Worm (Caenorhabditis elegans): ENCODE data around the gene C06B3.7.

The C06B3.7 gene

ce11 chrV:13878226-13878625 is 31.3 kb upstream of the C06B3.7 start:
- TF ChIP-seq jun-1 (tag; optimal IDR thresholded peaks at IDR 0.05) (peak; percentile 11), lin-15B (tag; optimal IDR thresholded peaks at IDR 0.05) (peak; percentile 14), pqm-1 (tag; optimal IDR thresholded peaks at IDR 0.05) (peak; percentile 93), elt-2 (tag; optimal IDR thresholded peaks at IDR 0.05) (peak; percentile 86), ceh-82 (tag; optimal IDR thresholded peaks at IDR 0.05) (no peak), aly-2 (tag; optimal IDR thresholded peaks at IDR 0.05) (no peak)

ce11 chrV:13879241-13879640 is 30.2 kb upstream of the C06B3.7 start, which contains the start of gene lbp-7:
Gene lbp-7 (plus strand): TSS chrV:13879552.
- TF ChIP-seq fkh-2 (tag; optimal IDR thresholded peaks at IDR 0.05): no peak
- TF ChIP-seq pha-4 (tag; optimal IDR thresholded peaks at IDR 0.05): peak; percentile 41
- TF ChIP-seq zag-1 (tag; optimal IDR thresholded peaks at IDR 0.05): no peak
- no peak for TF ChIP-seq nfya-1 (tag; optimal IDR thresholded peaks at IDR 0.05; ENCODE audit: insufficient read depth)
- TF ChIP-seq ceh-28 (tag; optimal IDR thresholded peaks at IDR 0.05): no peak
- TF ChIP-seq nhr-76 (tag; optimal IDR thresholded peaks at IDR 0.05): no peak
- peak; percentile 94 for TF ChIP-seq pqm-1 (tag; optimal IDR thresholded peaks at IDR 0.05)
- TF ChIP-seq elt-2 (tag; optimal IDR thresholded peaks at IDR 0.05): peak; percentile 93
- TF ChIP-seq jun-1 (tag; optimal IDR thresholded peaks at IDR 0.05): peak; percentile 23

ce11 chrV:13880163-13880562 is 29.3 kb upstream of the C06B3.7 start:
- TF ChIP-seq lin-15B (tag; optimal IDR thresholded peaks at IDR 0.05) (peak; percentile 63), nhr-25 (tag; optimal IDR thresholded peaks at IDR 0.05) (peak; percentile 19), snpc-4 (tag; optimal IDR thresholded peaks at IDR 0.05) (peak; percentile 28), nhr-11 (tag; optimal IDR thresholded peaks at IDR 0.05) (no peak), ZK546.5 (tag; optimal IDR thresholded peaks at IDR 0.05) (no peak), nhr-43 (tag; optimal IDR thresholded peaks at IDR 0.05; ENCODE audit: poor library complexity, severe bottlenecking) (peak; percentile 30), pha-4 (tag; optimal IDR thresholded peaks at IDR 0.05) (peak; percentile 56), nfya-1 (tag; optimal IDR thresholded peaks at IDR 0.05; ENCODE audit: insufficient read depth) (peak; percentile 20), elt-2 (tag; optimal IDR thresholded peaks at IDR 0.05) (no peak)

DNA sequence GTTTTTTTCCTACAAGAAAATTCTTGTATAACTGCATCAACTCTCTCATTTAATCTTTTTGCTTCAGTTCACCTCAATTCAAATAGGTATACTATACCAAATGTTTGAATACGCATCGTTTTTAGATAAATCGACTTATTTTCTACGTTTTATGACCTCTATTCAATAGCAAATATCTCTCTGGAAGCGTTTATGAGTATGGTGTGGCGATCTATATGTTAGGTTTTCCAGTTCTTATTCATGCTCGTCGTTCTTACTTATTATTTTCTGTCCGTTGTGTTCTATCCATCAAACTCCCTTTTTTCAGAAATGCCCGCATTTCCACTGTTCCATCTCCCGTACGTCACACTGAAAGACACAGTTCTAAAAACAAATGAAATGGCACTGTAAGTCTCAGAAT is 28.9 kb upstream of the C06B3.7 start, which contains the start of gene T22G5.3:
T22G5.3 (plus strand) TSS at position 301 of the 400 bp plus-strand sequence.
- TF ChIP-seq nhr-11 (tag; optimal IDR thresholded peaks at IDR 0.05) (no peak), fos-1 (tag; optimal IDR thresholded peaks at IDR 0.05) (no peak), ceh-16 (tag; optimal IDR thresholded peaks at IDR 0.05) (no peak), lin-15B (tag; optimal IDR thresholded peaks at IDR 0.05) (no peak), nhr-76 (tag; optimal IDR thresholded peaks at IDR 0.05) (no peak), aly-2 (tag; optimal IDR thresholded peaks at IDR 0.05) (no peak), nhr-12 (tag; optimal IDR thresholded peaks at IDR 0.05) (no peak), ama-1 (optimal IDR thresholded peaks at IDR 0.05) (no peak), nhr-28 (tag; optimal IDR thresholded peaks at IDR 0.05) (no peak), R02D3.7 (tag; optimal IDR thresholded peaks at IDR 0.05) (no peak), nhr-23 (tag; optimal IDR thresholded peaks at IDR 0.05) (no peak), daf-12 (tag; optimal IDR thresholded peaks at IDR 0.05) (no peak), unc-39 (tag; optimal IDR thresholded peaks at IDR 0.05) (no peak), nhr-77 (tag; optimal IDR thresholded peaks at IDR 0.05) (no peak), pqm-1 (tag; optimal IDR thresholded peaks at IDR 0.05) (no peak), ztf-11 (tag; optimal IDR thresholded peaks at IDR 0.05) (no peak)

DNA sequence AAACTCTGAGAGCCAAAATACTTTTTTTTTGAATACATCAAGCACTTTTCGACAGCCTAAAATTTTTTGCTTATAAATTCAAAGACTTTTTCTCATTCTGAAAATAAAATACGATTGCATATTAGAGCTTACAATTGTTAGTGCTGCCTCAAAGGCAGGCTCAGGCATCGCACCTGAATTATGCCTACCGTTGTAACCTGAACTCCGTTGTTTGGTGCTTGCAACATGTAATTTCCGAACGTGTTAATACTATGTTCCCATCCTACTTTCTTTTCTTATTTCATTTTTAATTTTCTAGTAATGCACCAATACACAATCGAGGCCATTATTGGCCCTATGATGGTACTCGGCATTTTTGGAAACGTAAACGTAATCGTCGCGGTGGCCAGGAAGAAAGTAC is 22.1 kb upstream of the C06B3.7 start, which contains the start of gene srsx-19:
srsx-19 (plus strand) TSS at position 301 of the 400 bp plus-strand sequence.
- TF ChIP-seq tbx-2 (tag; optimal IDR thresholded peaks at IDR 0.05): no peak
- TF ChIP-seq zag-1 (tag; optimal IDR thresholded peaks at IDR 0.05): no peak
- no peak for TF ChIP-seq mml-1 (tag; optimal IDR thresholded peaks at IDR 0.05)
- no peak for TF ChIP-seq nhr-28 (tag; optimal IDR thresholded peaks at IDR 0.05)
- TF ChIP-seq nhr-237 (tag; optimal IDR thresholded peaks at IDR 0.05): no peak
- no peak for TF ChIP-seq nhr-23 (tag; optimal IDR thresholded peaks at IDR 0.05)
- TF ChIP-seq nhr-11 (tag; optimal IDR thresholded peaks at IDR 0.05): no peak
- TF ChIP-seq ceh-16 (tag; optimal IDR thresholded peaks at IDR 0.05): no peak
- no peak for TF ChIP-seq ztf-11 (tag; optimal IDR thresholded peaks at IDR 0.05)
- TF ChIP-seq egl-27 (tag; optimal IDR thresholded peaks at IDR 0.05): no peak
- no peak for TF ChIP-seq nhr-76 (tag; optimal IDR thresholded peaks at IDR 0.05)
- no peak for TF ChIP-seq elt-3 (tag; optimal IDR thresholded peaks at IDR 0.05)
- TF ChIP-seq snpc-4 (tag; optimal IDR thresholded peaks at IDR 0.05): no peak

All from whole organism, L3 larva.